Fruit fly (Drosophila melanogaster): ENCODE results near the gene CG2202.

The CG2202 gene

DNA sequence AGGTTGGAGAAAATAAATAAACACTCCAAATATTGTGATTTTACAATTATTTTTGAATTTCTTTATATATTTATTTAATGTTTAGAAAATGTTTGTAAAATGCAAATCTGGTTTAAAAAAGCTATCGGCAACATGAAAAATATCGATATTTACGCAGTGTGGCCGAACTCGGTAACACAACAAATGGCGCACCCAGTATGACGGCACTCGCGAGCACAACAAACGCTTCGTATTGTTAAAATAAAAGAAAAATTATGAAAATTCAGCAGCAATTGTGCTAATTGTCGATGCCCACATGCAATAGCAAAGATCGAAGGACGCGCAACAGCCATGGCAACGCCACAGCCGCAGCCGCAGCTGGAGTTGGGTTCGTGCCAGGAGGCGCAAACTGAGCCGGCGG is at the start of gene CG2202 (continued):
- TF ChIP-seq Xbp1 (GFP tag; optimal IDR thresholded peaks at IDR 0.05) (no peak), h (optimal IDR thresholded peaks at IDR 0.05) (no peak), Usf (GFP tag; optimal IDR thresholded peaks at IDR 0.05) (no peak), CG7963 (GFP tag; IDR thresholded peaks at IDR 0.05; ENCODE audit: partially characterized antibody) (peak; percentile 64; the same call in 1 of the 3 replicates), CG15073 (GFP tag; optimal IDR thresholded peaks at IDR 0.05) (no peak), Awh (GFP tag; IDR thresholded peaks at IDR 0.05) (no peak), CG13296 (GFP tag; optimal IDR thresholded peaks at IDR 0.05) (no peak), emc (GFP tag; optimal IDR thresholded peaks at IDR 0.05) (no peak), Dad (GFP tag; optimal IDR thresholded peaks at IDR 0.05) (no peak)

DNA sequence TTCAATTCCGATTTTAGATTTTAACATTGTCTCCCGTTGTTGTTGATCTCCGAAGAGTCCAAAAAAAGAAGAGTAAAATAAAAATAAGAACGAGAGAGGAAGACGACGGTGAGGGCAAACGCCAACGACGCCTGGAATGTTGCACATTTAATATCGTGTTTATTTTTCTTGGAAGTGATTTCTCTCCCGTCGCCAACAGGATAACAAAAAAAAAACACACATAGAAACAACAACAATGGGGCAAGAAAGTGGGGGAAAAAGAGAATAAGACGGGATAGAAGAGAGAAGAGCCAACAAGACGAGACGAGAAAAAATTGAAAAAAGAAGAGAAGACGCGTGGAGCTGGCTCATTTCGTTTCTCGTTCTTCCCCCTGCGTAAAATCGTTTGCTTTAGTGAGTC is 47.5 kb upstream of the CG2202 start:
- no peak for TF ChIP-seq CG4707 (GFP tag; optimal IDR thresholded peaks at IDR 0.05)
- no peak for TF ChIP-seq CG10274 (GFP tag; optimal IDR thresholded peaks at IDR 0.05)
- TF ChIP-seq MBD-R2 (GFP tag; IDR thresholded peaks at IDR 0.05) = no peak
- TF ChIP-seq CG14965 (GFP tag; optimal IDR thresholded peaks at IDR 0.05; ENCODE audit: borderline replicate concordance) = no peak
- TF ChIP-seq Nf-YA (GFP tag; IDR thresholded peaks at IDR 0.05) = no peak
- no peak for TF ChIP-seq CG33557 (GFP tag; optimal IDR thresholded peaks at IDR 0.05)
- TF ChIP-seq CG16815 (GFP tag; optimal IDR thresholded peaks at IDR 0.05) = no peak
- TF ChIP-seq crc (GFP tag; optimal IDR thresholded peaks at IDR 0.05) = no peak
- no peak for TF ChIP-seq Ptx1 (GFP tag; IDR thresholded peaks at IDR 0.05)
- no peak for TF ChIP-seq Elba2 (GFP tag; optimal IDR thresholded peaks at IDR 0.05)
- 0 out of 4 replicates have a peak, but pooled peaks have one; percentile 20 for TF ChIP-seq chinmo (GFP tag; IDR thresholded peaks at IDR 0.05; ENCODE audit: partially characterized antibody)
- no peak for TF ChIP-seq gem (tag; optimal IDR thresholded peaks at IDR 0.05)
- TF ChIP-seq sim (GFP tag; IDR thresholded peaks at IDR 0.05) = no peak
- no peak for TF ChIP-seq CG30403 (GFP tag; optimal IDR thresholded peaks at IDR 0.05)
- no peak for TF ChIP-seq sug (tag; optimal IDR thresholded peaks at IDR 0.05)
- no peak for TF ChIP-seq CG3847 (GFP tag; IDR thresholded peaks at IDR 0.05)
- TF ChIP-seq Ravus (GFP tag; IDR thresholded peaks at IDR 0.05) = no peak
- no peak for TF ChIP-seq cato (GFP tag; optimal IDR thresholded peaks at IDR 0.05; ENCODE audit: borderline replicate concordance)
- no peak for TF ChIP-seq pita (GFP tag; optimal IDR thresholded peaks at IDR 0.05)
- TF ChIP-seq Dip2 (GFP tag; IDR thresholded peaks at IDR 0.05) = no peak
- peak; percentile 93 for TF ChIP-seq sd (tag; optimal IDR thresholded peaks at IDR 0.05)
- TF ChIP-seq CG3281 (GFP tag; optimal IDR thresholded peaks at IDR 0.05) = no peak
- peak; percentile 85 for TF ChIP-seq CG3163 (GFP tag; optimal IDR thresholded peaks at IDR 0.05)
- no peak for TF ChIP-seq bab2 (GFP tag; optimal IDR thresholded peaks at IDR 0.05)
- TF ChIP-seq tll (GFP tag; optimal IDR thresholded peaks at IDR 0.05) = no peak
- no peak for TF ChIP-seq lola (GFP tag; optimal IDR thresholded peaks at IDR 0.05)
- TF ChIP-seq cwo (GFP tag; optimal IDR thresholded peaks at IDR 0.05) = no peak
- TF ChIP-seq HHEX (GFP tag; optimal IDR thresholded peaks at IDR 0.05) = no peak
- TF ChIP-seq C15 (GFP tag; IDR thresholded peaks at IDR 0.05) = no peak
- TF ChIP-seq Vsx1 (GFP tag; optimal IDR thresholded peaks at IDR 0.05) = no peak
- TF ChIP-seq CG10209 (GFP tag; optimal IDR thresholded peaks at IDR 0.05) = no peak
- peak; percentile 84 for TF ChIP-seq pros (GFP tag; optimal IDR thresholded peaks at IDR 0.05)
- TF ChIP-seq cad (GFP tag; optimal IDR thresholded peaks at IDR 0.05) = no peak
- no peak for TF ChIP-seq Dad (GFP tag; optimal IDR thresholded peaks at IDR 0.05)
- TF ChIP-seq bsh (GFP tag; optimal IDR thresholded peaks at IDR 0.05) = peak in 1 of 2 experiments; percentile 36
- no peak for TF ChIP-seq vnd (GFP tag; IDR thresholded peaks at IDR 0.05; ENCODE audit: partially characterized antibody)
- no peak for TF ChIP-seq unc-4 (GFP tag; IDR thresholded peaks at IDR 0.05; ENCODE audit: partially characterized antibody)
- no peak for TF ChIP-seq Myb (GFP tag; optimal IDR thresholded peaks at IDR 0.05)
- TF ChIP-seq Awh (GFP tag; IDR thresholded peaks at IDR 0.05) = no peak
- no peak for TF ChIP-seq phol (tag; optimal IDR thresholded peaks at IDR 0.05)
- no peak for TF ChIP-seq psq (GFP tag; optimal IDR thresholded peaks at IDR 0.05)
- TF ChIP-seq tup (GFP tag; optimal IDR thresholded peaks at IDR 0.05) = no peak
